Fruit fly (Drosophila melanogaster) whole organism: Measurements from ENCODE around the gene CG15404.

Experiments
- CG8478 ChIP-seq: fragments of >200 bp; optimal IDR thresholded peaks from 2 replicates; lab custom pipeline; 2018; ENCODE audit warnings: inconsistent platforms
- Dll ChIP-seq: fragments of >200 bp; optimal IDR thresholded peaks from 2 replicates; lab custom pipeline; 2017
- EcR ChIP-seq, 2 experiments: fragments of >200 bp; optimal IDR thresholded peaks; 2 replicates each; lab custom pipeline; 2017; ENCODE audit warnings: missing biosample characterization in 2 of 2, missing genetic modification characterization in 2 of 2, missing genetic modification reagents in 2 of 2
- pan ChIP-seq: fragments of >200 bp; optimal IDR thresholded peaks from 2 replicates; lab custom pipeline; 2017
- psq ChIP-seq: fragments of >200 bp; optimal IDR thresholded peaks from 2 replicates; lab custom pipeline; 2017
- usp ChIP-seq: fragments of >200 bp; optimal IDR thresholded peaks from 2 replicates; lab custom pipeline; 2017; ENCODE audit warnings: missing biosample characterization, missing genetic modification characterization, mixed read lengths

CG15404 gene

DNA sequence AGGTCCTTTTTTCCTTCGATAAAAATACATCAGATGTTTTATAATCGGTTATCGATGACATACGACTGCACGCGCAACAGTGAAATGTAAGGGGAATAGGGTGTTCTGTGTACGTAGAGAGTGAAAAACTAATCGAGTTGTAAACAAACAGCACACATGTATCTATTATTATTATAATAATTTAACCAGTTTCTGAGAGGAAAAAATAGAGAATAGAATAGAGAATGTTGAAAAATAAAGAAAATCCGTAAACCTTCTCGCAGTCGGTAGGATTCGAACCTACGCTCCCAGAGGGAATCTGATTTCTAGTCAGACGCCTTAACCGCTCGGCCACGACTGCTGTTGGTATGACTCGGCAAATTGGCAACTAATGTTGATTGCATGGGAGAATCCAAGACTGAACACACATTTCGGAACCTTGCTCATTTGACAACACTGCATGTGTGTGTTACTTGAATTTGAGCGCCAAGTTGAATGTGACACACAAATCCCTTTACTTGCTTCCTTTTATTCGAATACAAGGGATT lies 964 bp upstream of the CG15404 start:
- TF ChIP-seq CG8478 (lab: Kevin White, UChicago) = no peak
- TF ChIP-seq pan (lab: Kevin White, UChicago) = no peak
- TF ChIP-seq usp (GFP tag; lab: Kevin White, UChicago) = no peak
- TF ChIP-seq psq (lab: Kevin White, UChicago) = no peak
- no peak for TF ChIP-seq EcR (GFP tag; optimal IDR thresholded peaks at IDR 0.05; lab: Kevin White, UChicago)
- no peak for TF ChIP-seq Dll (lab: Kevin White, UChicago)

DNA sequence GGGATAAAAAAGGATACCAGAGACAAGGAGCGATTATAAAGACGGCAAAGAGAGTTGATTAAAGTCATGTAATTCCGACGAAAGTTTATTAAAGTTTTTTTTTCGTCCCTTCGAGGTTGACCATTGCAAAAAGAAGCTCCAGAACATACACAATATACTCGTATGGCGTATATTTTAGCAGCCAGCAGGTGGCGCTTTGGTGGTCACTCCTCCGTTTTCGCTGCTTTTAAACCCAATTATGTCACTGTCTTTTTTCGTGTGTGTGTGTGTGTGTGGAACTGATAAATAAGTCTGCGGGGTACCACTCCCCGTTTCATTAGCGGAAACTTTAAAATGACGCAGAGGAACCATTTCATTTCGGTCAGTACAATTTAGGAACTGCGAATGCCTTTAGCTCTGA lies 5.9 kb downstream of the CG15404 start:
- no peak for TF ChIP-seq psq (lab: Kevin White, UChicago)
- TF ChIP-seq usp (GFP tag; lab: Kevin White, UChicago) = no peak
- no peak for TF ChIP-seq EcR (GFP tag; optimal IDR thresholded peaks at IDR 0.05; lab: Kevin White, UChicago)
- TF ChIP-seq Dll (lab: Kevin White, UChicago) = no peak
- TF ChIP-seq pan (lab: Kevin White, UChicago) = no peak
- TF ChIP-seq CG8478 (lab: Kevin White, UChicago) = no peak

DNA sequence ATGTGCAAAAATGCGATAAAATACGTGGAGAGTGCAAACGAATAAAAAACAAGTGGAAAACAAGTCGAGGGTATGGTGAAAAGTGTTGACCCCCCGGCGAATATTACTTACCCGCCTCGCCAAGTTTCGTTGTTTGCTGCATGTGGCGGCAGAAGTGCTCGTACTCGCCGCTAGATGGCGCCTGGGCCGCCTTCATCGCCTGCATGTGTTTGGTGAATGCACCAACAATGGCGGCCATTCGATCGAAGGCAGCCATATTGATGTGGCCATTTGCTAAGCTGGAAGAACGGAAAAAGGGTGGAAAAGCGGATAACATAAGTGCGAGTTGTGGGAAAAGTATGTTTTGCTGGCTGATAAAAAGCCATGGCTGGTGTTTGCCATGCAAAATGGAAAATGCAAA lies 9.4 kb downstream of the CG15404 start:
- TF ChIP-seq EcR (GFP tag; optimal IDR thresholded peaks at IDR 0.05; lab: Kevin White, UChicago) (no peak), usp (GFP tag; lab: Kevin White, UChicago) (no peak), CG8478 (lab: Kevin White, UChicago) (no peak), pan (lab: Kevin White, UChicago) (no peak), Dll (lab: Kevin White, UChicago) (no peak), psq (lab: Kevin White, UChicago) (no peak)

DNA sequence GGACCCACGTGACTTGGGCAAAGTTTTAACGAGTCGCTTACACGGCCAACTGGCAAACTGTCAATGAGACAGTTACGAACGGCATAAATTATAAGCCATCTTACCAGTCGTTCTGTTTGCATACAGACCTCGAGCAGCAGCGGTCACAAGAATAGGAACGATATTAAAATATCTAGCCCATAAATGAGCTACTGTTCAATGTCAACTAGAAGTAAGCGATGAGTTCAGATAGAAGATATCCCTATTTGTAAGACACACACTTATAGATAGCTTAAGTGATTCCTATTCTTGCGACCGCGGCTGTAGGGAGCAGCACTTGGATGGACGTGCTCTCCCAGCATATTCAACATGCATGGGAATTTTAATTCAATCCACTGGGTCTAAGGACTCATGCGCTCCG lies 15.1 kb downstream of the CG15404 start:
- TF ChIP-seq Dll (lab: Kevin White, UChicago) (no peak), CG8478 (lab: Kevin White, UChicago) (no peak), pan (lab: Kevin White, UChicago) (no peak), psq (lab: Kevin White, UChicago) (no peak), usp (GFP tag; lab: Kevin White, UChicago) (no peak), EcR (GFP tag; optimal IDR thresholded peaks at IDR 0.05; lab: Kevin White, UChicago) (no peak)

DNA sequence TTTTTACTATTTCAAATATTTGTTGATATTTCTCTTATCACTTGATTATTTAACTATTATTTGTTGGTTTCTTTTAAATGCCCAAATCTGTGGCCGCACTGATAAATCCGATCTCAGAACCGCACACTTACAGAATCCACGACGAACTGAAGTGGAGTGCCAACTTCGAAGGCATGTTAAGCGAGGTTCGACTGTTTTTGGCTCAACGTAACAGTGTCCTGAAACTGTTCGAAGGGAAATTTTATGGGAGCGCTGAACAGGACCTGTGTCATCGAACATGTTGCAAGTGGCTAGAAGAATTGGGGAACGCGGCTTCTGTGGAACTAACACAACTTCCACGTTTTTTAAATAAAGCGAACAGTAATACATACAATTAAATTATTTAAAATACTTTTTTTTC lies 25.8 kb downstream of the CG15404 start:
- no peak for TF ChIP-seq psq (lab: Kevin White, UChicago)
- TF ChIP-seq pan (lab: Kevin White, UChicago) = no peak
- TF ChIP-seq Dll (lab: Kevin White, UChicago) = no peak

DNA sequence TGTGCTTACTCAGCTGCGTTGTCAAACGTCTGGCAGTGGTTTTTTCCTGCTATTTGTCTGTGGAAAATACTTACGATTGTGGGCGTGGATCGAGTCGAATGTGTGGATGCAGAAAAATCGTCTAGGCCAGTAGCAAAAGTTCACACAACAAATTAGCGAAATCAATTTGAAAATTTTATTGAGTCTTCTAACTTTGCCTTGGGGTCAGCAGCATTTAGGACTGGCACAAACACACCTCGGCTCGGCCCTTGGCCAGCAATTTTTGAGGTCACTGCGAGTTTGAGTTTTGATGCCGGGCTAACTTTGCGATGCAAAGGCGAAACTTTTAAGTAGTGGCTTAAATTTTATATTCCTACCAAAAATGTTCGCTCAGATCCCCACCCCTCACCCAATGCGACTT lies 26.6 kb downstream of the CG15404 start, which contains the start of gene CG34393:
Gene CG34393 (minus strand): TSS at position 101 of the 400 bp plus-strand sequence.
- TF ChIP-seq psq (lab: Kevin White, UChicago) (no peak), pan (lab: Kevin White, UChicago) (no peak), Dll (lab: Kevin White, UChicago) (no peak), EcR (GFP tag; optimal IDR thresholded peaks at IDR 0.05; lab: Kevin White, UChicago) (no peak), CG8478 (lab: Kevin White, UChicago) (no peak), usp (GFP tag; lab: Kevin White, UChicago) (no peak)
